Worm (Caenorhabditis elegans): ENCODE data around the gene gei-8.

The gei-8 gene

DNA sequence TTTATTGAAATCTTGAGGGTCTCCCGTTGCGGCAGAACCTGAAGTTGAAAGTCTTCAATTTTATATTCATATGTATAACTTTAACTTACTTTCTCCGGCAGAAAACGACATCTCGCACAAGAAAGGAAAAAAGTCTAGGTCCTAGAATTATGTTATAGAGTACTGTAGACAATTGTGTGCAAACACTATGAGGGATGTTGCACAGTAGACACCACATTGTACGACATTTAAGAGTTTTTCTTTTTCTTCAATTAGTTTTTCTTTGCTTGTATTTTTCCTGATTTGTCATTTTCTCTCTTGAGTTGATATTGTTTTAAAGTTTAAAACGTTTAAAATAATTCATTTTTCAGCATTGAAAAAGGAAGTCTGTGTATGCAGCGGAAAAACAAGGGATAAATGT lies 35.7 kb downstream of the gei-8 start, which contains the start of the genes K06H7.7 and grp-1 (continued):
- peak; percentile 93 for TF ChIP-seq F16B12.6 (tag; optimal IDR thresholded peaks at IDR 0.05)
- peak; percentile 22 for TF ChIP-seq C04F5.9 (tag; optimal IDR thresholded peaks at IDR 0.05)
- TF ChIP-seq pqm-1 (tag; optimal IDR thresholded peaks at IDR 0.05), result no peak
- peak; percentile 77 for TF ChIP-seq snu-23 (GFP tag; optimal IDR thresholded peaks at IDR 0.05)
- no peak for TF ChIP-seq fkh-4 (tag; optimal IDR thresholded peaks at IDR 0.05; ENCODE audit: borderline replicate concordance)
- TF ChIP-seq ceh-82 (tag; optimal IDR thresholded peaks at IDR 0.05), result peak; percentile 37 to 52 (median 40)
- no peak for TF ChIP-seq C34B4.2 (tag; optimal IDR thresholded peaks at IDR 0.05)
- no peak for TF ChIP-seq nhr-84 (tag; optimal IDR thresholded peaks at IDR 0.05)
- TF ChIP-seq xbp-1 (tag; optimal IDR thresholded peaks at IDR 0.05), result peak; percentile 56

ce11 chrIII:8080165-8080738 lies 40.8 kb downstream of the gei-8 start, which contains the start of the genes dcr-1 and apc-2:
TSS of gene dcr-1 (minus strand) at chrIII:8080281.
TSS of gene apc-2 (plus strand) at chrIII:8080629.
- TF ChIP-seq dpl-1 (GFP tag; optimal IDR thresholded peaks at IDR 0.05) (peak in 1 of 3 experiments; percentile 60), nhr-85 (tag) (peak; percentile 3), lsy-2 (tag; optimal IDR thresholded peaks at IDR 0.05) (peak in 1 of 2 experiments; percentile 41), efl-1 (optimal IDR thresholded peaks at IDR 0.05) (peak; percentile 22 to 36), efl-1 (GFP tag; optimal IDR thresholded peaks at IDR 0.05 in 1 of 2) (peak; percentile 26 to 89), lin-35 (GFP tag; optimal IDR thresholded peaks at IDR 0.05) (peak in 1 of 2 experiments; percentile 56), rnt-1 (tag; optimal IDR thresholded peaks at IDR 0.05) (no peak), egl-13 (tag; optimal IDR thresholded peaks at IDR 0.05) (no peak), aly-2 (tag; optimal IDR thresholded peaks at IDR 0.05) (no peak)

DNA sequence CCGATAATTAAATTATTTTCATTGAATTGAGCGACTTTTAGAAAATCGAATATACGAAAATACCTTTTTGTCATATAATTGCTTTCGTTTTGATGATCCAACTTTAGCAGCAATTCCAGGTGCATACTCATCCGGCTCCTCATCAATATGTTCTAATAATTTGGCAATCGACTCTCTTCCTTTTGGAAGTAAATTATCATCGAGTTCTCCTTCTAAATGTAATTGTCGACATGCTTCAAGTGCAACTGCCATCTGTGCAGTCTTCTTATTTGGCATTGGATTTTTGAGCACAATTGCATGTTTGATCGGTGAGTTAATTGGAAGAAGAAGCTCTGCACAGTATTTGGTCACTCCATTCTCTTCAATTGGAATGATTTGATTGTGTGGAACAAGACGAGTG lies 43.9 kb downstream of the gei-8 start:
- TF ChIP-seq alr-1 (tag; optimal IDR thresholded peaks at IDR 0.05; ENCODE audit: borderline replicate concordance) (no peak), snu-23 (GFP tag; optimal IDR thresholded peaks at IDR 0.05) (no peak), unc-86 (tag; optimal IDR thresholded peaks at IDR 0.05) (no peak)

- TF ChIP-seq lsy-2 (tag; optimal IDR thresholded peaks at IDR 0.05), result peak in 1 of 2 experiments; percentile 12
- TF ChIP-seq mep-1 (tag; optimal IDR thresholded peaks at IDR 0.05), result no peak
- TF ChIP-seq snpc-4 (tag; optimal IDR thresholded peaks at IDR 0.05), result peak; percentile 5
- no peak for TF ChIP-seq fkh-8 (tag; optimal IDR thresholded peaks at IDR 0.05)
- no peak for TF ChIP-seq zag-1 (tag; optimal IDR thresholded peaks at IDR 0.05)
- TF ChIP-seq F16B12.6 (tag; optimal IDR thresholded peaks at IDR 0.05), result no peak
- no peak for TF ChIP-seq nhr-28 (tag; optimal IDR thresholded peaks at IDR 0.05)
- TF ChIP-seq lin-15B (tag; optimal IDR thresholded peaks at IDR 0.05), result no peak
- TF ChIP-seq rnt-1 (tag; optimal IDR thresholded peaks at IDR 0.05), result peak; percentile 36
- TF ChIP-seq pag-3 (tag; optimal IDR thresholded peaks at IDR 0.05; ENCODE audit: borderline replicate concordance, insufficient read depth), result no peak
- TF ChIP-seq alr-1 (tag; optimal IDR thresholded peaks at IDR 0.05; ENCODE audit: borderline replicate concordance), result no peak
- no peak for TF ChIP-seq elt-3 (tag; optimal IDR thresholded peaks at IDR 0.05)
- TF ChIP-seq ceh-63 (GFP tag; optimal IDR thresholded peaks at IDR 0.05), result no peak
- no peak for TF ChIP-seq pqm-1 (tag; optimal IDR thresholded peaks at IDR 0.05)
- TF ChIP-seq fos-1 (tag; optimal IDR thresholded peaks at IDR 0.05), result no peak
- TF ChIP-seq lin-39 (tag; optimal IDR thresholded peaks at IDR 0.05), result no peak
- no peak for TF ChIP-seq jun-1 (tag; optimal IDR thresholded peaks at IDR 0.05)
- no peak for TF ChIP-seq nhr-77 (tag; optimal IDR thresholded peaks at IDR 0.05)
- TF ChIP-seq nhr-19 (GFP tag; conservative IDR thresholded peaks at IDR 0.05), result 0 out of 2 replicates have a peak, but pooled peaks have one; percentile 11
- no peak for TF ChIP-seq ets-5 (GFP tag; IDR thresholded peaks at IDR 0.05)
- TF ChIP-seq efl-1 (optimal IDR thresholded peaks at IDR 0.05), result peak in 1 of 2 experiments; percentile 15
- TF ChIP-seq efl-1 (GFP tag; optimal IDR thresholded peaks at IDR 0.05 in 1 of 2), result no peak
- TF ChIP-seq nhr-85 (tag), result no peak
Measured at ce11 chrIII:8069206-8069605, 51.8 kb downstream of the gei-8 start.

Measured in whole organism, L1 larva.